Fruit fly (Drosophila melanogaster): ENCODE data around the gene CG13784.

CG13784 gene

dm6 chr2L:7239310-7239709, 19.5 kb upstream of the CG13784 start (continued):
- peak; percentile 33 for TF ChIP-seq maf-S (GFP tag; optimal IDR thresholded peaks at IDR 0.05)
- TF ChIP-seq org-1 (GFP tag; optimal IDR thresholded peaks at IDR 0.05) = peak; percentile 38
- no peak for TF ChIP-seq CG30431 (GFP tag; optimal IDR thresholded peaks at IDR 0.05)
- TF ChIP-seq Fer2 (tag; optimal IDR thresholded peaks at IDR 0.05) = no peak
- TF ChIP-seq CG14965 (GFP tag; optimal IDR thresholded peaks at IDR 0.05; ENCODE audit: borderline replicate concordance) = peak; percentile 34
- peak; percentile 30 for TF ChIP-seq CG2202 (tag; optimal IDR thresholded peaks at IDR 0.05)
- TF ChIP-seq rib (GFP tag; IDR thresholded peaks at IDR 0.05) = no peak
- TF ChIP-seq lbe (GFP tag; optimal IDR thresholded peaks at IDR 0.05) = peak; percentile 80
- TF ChIP-seq Sox102F (GFP tag; optimal IDR thresholded peaks at IDR 0.05) = no peak
- no peak for TF ChIP-seq mld (GFP tag; IDR thresholded peaks at IDR 0.05; ENCODE audit: partially characterized antibody)
- peak; percentile 61 for TF ChIP-seq schlank (tag; optimal IDR thresholded peaks at IDR 0.05)
- TF ChIP-seq CG15696 (tag; optimal IDR thresholded peaks at IDR 0.05) = no peak
- peak; percentile 91 for TF ChIP-seq exex (tag; optimal IDR thresholded peaks at IDR 0.05)
- no peak for TF ChIP-seq D19B (GFP tag; optimal IDR thresholded peaks at IDR 0.05)
- TF ChIP-seq luna (GFP tag; optimal IDR thresholded peaks at IDR 0.05) = no peak
- no peak for TF ChIP-seq CG8924 (tag; optimal IDR thresholded peaks at IDR 0.05)
- TF ChIP-seq CG2116 (GFP tag; optimal IDR thresholded peaks at IDR 0.05) = no peak
- TF ChIP-seq CG12659 (GFP tag; optimal IDR thresholded peaks at IDR 0.05) = peak; percentile 29
- TF ChIP-seq bsh (GFP tag; optimal IDR thresholded peaks at IDR 0.05) = no peak
- no peak for TF ChIP-seq CG11504 (tag; optimal IDR thresholded peaks at IDR 0.05)
- peak; percentile 53 for TF ChIP-seq CG7987 (GFP tag; optimal IDR thresholded peaks at IDR 0.05)
- TF ChIP-seq CG17359 (tag; optimal IDR thresholded peaks at IDR 0.05) = no peak
- no peak for TF ChIP-seq CG2712 (tag; optimal IDR thresholded peaks at IDR 0.05)
- peak; percentile 38 for TF ChIP-seq ERR (GFP tag; optimal IDR thresholded peaks at IDR 0.05)
- TF ChIP-seq CG14014 (GFP tag; IDR thresholded peaks at IDR 0.05) = peak; percentile 31; the same call in 1 of the 2 replicates
- TF ChIP-seq CG12219 (GFP tag; optimal IDR thresholded peaks at IDR 0.05) = peak; percentile 10
- TF ChIP-seq unpg (GFP tag; optimal IDR thresholded peaks at IDR 0.05) = peak; percentile 43
- TF ChIP-seq hkb (optimal IDR thresholded peaks at IDR 0.05) = no peak
- TF ChIP-seq hkb (GFP tag; IDR thresholded peaks at IDR 0.05) = 0 out of 2 replicates have a peak, but pooled peaks have one; percentile 17
- peak; percentile 30 for TF ChIP-seq bcd (GFP tag; optimal IDR thresholded peaks at IDR 0.05)
- no peak for TF ChIP-seq CG6791 (GFP tag; IDR thresholded peaks at IDR 0.05; ENCODE audit: partially characterized antibody)
- TF ChIP-seq sens (GFP tag) = peak; percentile 86
- no peak for TF ChIP-seq MBD-R2 (GFP tag; IDR thresholded peaks at IDR 0.05)
- TF ChIP-seq CG18011 (GFP tag; optimal IDR thresholded peaks at IDR 0.05) = no peak
- TF ChIP-seq CG3163 (GFP tag; optimal IDR thresholded peaks at IDR 0.05) = no peak
- no peak for TF ChIP-seq HLH54F (GFP tag; optimal IDR thresholded peaks at IDR 0.05)
- no peak for TF ChIP-seq Trl (optimal IDR thresholded peaks at IDR 0.05)
- TF ChIP-seq Trl (GFP tag; optimal IDR thresholded peaks at IDR 0.05) = peak; percentile 32
- no peak for TF ChIP-seq HLH3B (GFP tag; IDR thresholded peaks at IDR 0.05)
- no peak for TF ChIP-seq yki (optimal IDR thresholded peaks at IDR 0.05)
- TF ChIP-seq BtbVII (GFP tag; optimal IDR thresholded peaks at IDR 0.05) = peak; percentile 36
- no peak for TF ChIP-seq CG30020 (tag; optimal IDR thresholded peaks at IDR 0.05)
- peak; percentile 9 for TF ChIP-seq pb (GFP tag; optimal IDR thresholded peaks at IDR 0.05)
- TF ChIP-seq so (GFP tag; IDR thresholded peaks at IDR 0.05) = peak; percentile 29; the same call in 1 of the 3 replicates
- TF ChIP-seq PHDP (tag; optimal IDR thresholded peaks at IDR 0.05) = peak; percentile 27
- no peak for TF ChIP-seq CG2889 (GFP tag; IDR thresholded peaks at IDR 0.05)
- TF ChIP-seq chif (GFP tag; optimal IDR thresholded peaks at IDR 0.05) = peak in 1 of 2 experiments; percentile 24
- no peak for TF ChIP-seq CG12155 (GFP tag; optimal IDR thresholded peaks at IDR 0.05)
- no peak for TF ChIP-seq fru (optimal IDR thresholded peaks at IDR 0.05)
- TF ChIP-seq CTCF (GFP tag; optimal IDR thresholded peaks at IDR 0.05) = no peak
- TF ChIP-seq MTF-1 (GFP tag; optimal IDR thresholded peaks at IDR 0.05; ENCODE audit: borderline replicate concordance) = peak; percentile 5
- peak; percentile 56 for TF ChIP-seq CG6765 (GFP tag; optimal IDR thresholded peaks at IDR 0.05)
- peak; percentile 38 for TF ChIP-seq Hey (tag; optimal IDR thresholded peaks at IDR 0.05)

Data from whole organism, embryonic.